Worm (Caenorhabditis elegans) whole organism, mixed stage, embryonic: ENCODE results near the gene myo-2.

Experiments used
- M03D4.4 ChIP-seq: sonication (generic microtip); optimal IDR thresholded peaks from 2 replicates; lab custom pipeline; 2017; ENCODE audit warnings: mild to moderate bottlenecking, missing genetic modification characterization, missing compliant biosample characterization
- bed-3 ChIP-seq: fragments of 200-800 bp; sonication (Bioruptor generic); optimal IDR thresholded peaks from 3 replicates; lab custom pipeline; 2018; ENCODE audit warnings: mild to moderate bottlenecking, missing genetic modification characterization, moderate library complexity, missing compliant biosample characterization
- blmp-1 ChIP-seq: fragments of 150-350 bp; optimal IDR thresholded peaks from 2 replicates; lab custom pipeline; 2014; ENCODE audit warnings: missing biosample characterization, missing genetic modification characterization
- ceh-39 ChIP-seq: fragments of 150-350 bp; optimal IDR thresholded peaks from 2 replicates; lab custom pipeline; 2014; ENCODE audit warnings: missing biosample characterization, missing genetic modification characterization
- ceh-43 ChIP-seq: fragments of 200-800 bp; sonication (Bioruptor generic); optimal IDR thresholded peaks from 2 replicates; lab custom pipeline; 2018; ENCODE audit warnings: mild to moderate bottlenecking, missing genetic modification characterization, moderate library complexity, missing compliant biosample characterization
- ceh-83 ChIP-seq: fragments of 200-800 bp; sonication (Bioruptor generic); optimal IDR thresholded peaks from 2 replicates; lab custom pipeline; 2018; ENCODE audit warnings: mild to moderate bottlenecking, missing genetic modification characterization, missing compliant biosample characterization
- ces-1 ChIP-seq: fragments of 150-350 bp; optimal IDR thresholded peaks from 2 replicates; lab custom pipeline; 2014; ENCODE audit warnings: missing biosample characterization, missing genetic modification reagents, missing genetic modification characterization
- cnd-1 ChIP-seq: fragments of 200-800 bp; sonication (Bioruptor generic); optimal IDR thresholded peaks from 2 replicates; lab custom pipeline; 2018; ENCODE audit warnings: mild to moderate bottlenecking, missing genetic modification characterization, missing compliant biosample characterization
- drap-1 ChIP-seq: fragments of 200-800 bp; sonication (Bioruptor generic); optimal IDR thresholded peaks from 3 replicates; lab custom pipeline; 2018; ENCODE audit warnings: mild to moderate bottlenecking, missing genetic modification characterization, missing compliant biosample characterization
- elt-1 ChIP-seq: sonication (generic microtip); optimal IDR thresholded peaks from 2 replicates; lab custom pipeline; 2017; ENCODE audit warnings: missing genetic modification characterization, mild to moderate bottlenecking, missing compliant biosample characterization, antibody characterized with exemption, moderate library complexity, borderline replicate concordance; ENCODE audit not compliant: insufficient read depth
- elt-3 ChIP-seq: fragments of 150-350 bp; optimal IDR thresholded peaks from 2 replicates; lab custom pipeline; 2014; ENCODE audit warnings: missing biosample characterization, missing genetic modification characterization
- ham-2 ChIP-seq: fragments of 200-800 bp; sonication (Bioruptor generic); optimal IDR thresholded peaks from 2 replicates; lab custom pipeline; 2018; ENCODE audit warnings: mild to moderate bottlenecking, missing genetic modification characterization, missing compliant biosample characterization
- hlh-1 ChIP-seq: fragments of 150-350 bp; optimal IDR thresholded peaks from 2 replicates; lab custom pipeline; 2014; ENCODE audit warnings: missing biosample characterization, missing genetic modification reagents, missing genetic modification characterization
- lin-13 ChIP-seq: fragments of 150-350 bp; optimal IDR thresholded peaks from 2 replicates; lab custom pipeline; 2014; ENCODE audit warnings: missing biosample characterization, missing genetic modification characterization
- lin-32 ChIP-seq: fragments of 200-800 bp; sonication (Bioruptor generic); optimal IDR thresholded peaks from 2 replicates; lab custom pipeline; 2018; ENCODE audit warnings: mild to moderate bottlenecking, missing genetic modification characterization, missing compliant biosample characterization
- lsy-2 ChIP-seq: fragments of 150-350 bp; optimal IDR thresholded peaks from 2 replicates; lab custom pipeline; 2014; ENCODE audit warnings: missing biosample characterization, missing genetic modification characterization
- mab-5 ChIP-seq: fragments of 150-350 bp; optimal IDR thresholded peaks from 2 replicates; lab custom pipeline; 2014; ENCODE audit warnings: missing biosample characterization, missing genetic modification characterization
- mep-1 ChIP-seq: fragments of 150-350 bp; optimal IDR thresholded peaks from 2 replicates; lab custom pipeline; 2017; ENCODE audit warnings: missing biosample characterization, missing genetic modification reagents, missing genetic modification characterization, inconsistent platforms
- mls-2 ChIP-seq: sonication (generic microtip); optimal IDR thresholded peaks from 2 replicates; lab custom pipeline; 2016; ENCODE audit warnings: mild to moderate bottlenecking, missing genetic modification characterization, moderate library complexity, missing compliant biosample characterization
- nhr-12 ChIP-seq: fragments of 150-350 bp; optimal IDR thresholded peaks from 2 replicates; lab custom pipeline; 2014; ENCODE audit warnings: missing biosample characterization, missing genetic modification characterization
- nhr-237 ChIP-seq: fragments of 150-350 bp; optimal IDR thresholded peaks from 2 replicates; lab custom pipeline; 2014; ENCODE audit warnings: missing biosample characterization, missing genetic modification characterization
- nhr-76 ChIP-seq: sonication (generic microtip); optimal IDR thresholded peaks from 2 replicates; lab custom pipeline; 2017; ENCODE audit warnings: missing biosample characterization, missing genetic modification characterization
- pha-4 ChIP-seq: fragments of 150-350 bp; optimal IDR thresholded peaks from 2 replicates; lab custom pipeline; 2018; ENCODE audit warnings: missing biosample characterization, missing genetic modification reagents, missing genetic modification characterization
- sem-2 ChIP-seq: fragments of 200-800 bp; sonication (Bioruptor generic); optimal IDR thresholded peaks from 2 replicates; lab custom pipeline; 2018; ENCODE audit warnings: mild to moderate bottlenecking, missing genetic modification characterization, missing compliant biosample characterization
- snpc-4 ChIP-seq: fragments of 150-350 bp; optimal IDR thresholded peaks from 2 replicates; lab custom pipeline; 2014; ENCODE audit warnings: missing biosample characterization, missing genetic modification characterization
- sptf-1 ChIP-seq: sonication (generic microtip); optimal IDR thresholded peaks from 2 replicates; lab custom pipeline; 2017; ENCODE audit warnings: mild to moderate bottlenecking, missing genetic modification characterization, moderate library complexity, missing compliant biosample characterization
- unc-120 ChIP-seq: sonication (generic microtip); optimal IDR thresholded peaks from 2 replicates; lab custom pipeline; 2017; ENCODE audit warnings: missing genetic modification characterization, missing compliant biosample characterization; ENCODE audit not compliant: poor library complexity, severe bottlenecking
- unc-39 ChIP-seq: fragments of 150-350 bp; optimal IDR thresholded peaks from 2 replicates; lab custom pipeline; 2014; ENCODE audit warnings: missing biosample characterization, missing genetic modification characterization
- unc-62 ChIP-seq: fragments of 150-350 bp; optimal IDR thresholded peaks from 2 replicates; lab custom pipeline; 2014; ENCODE audit warnings: missing biosample characterization, missing genetic modification reagents, missing genetic modification characterization
- zip-8 ChIP-seq: fragments of 150-350 bp; optimal IDR thresholded peaks from 2 replicates; lab custom pipeline; 2014; ENCODE audit warnings: missing biosample characterization, missing genetic modification characterization
- ztf-11 ChIP-seq: fragments of 150-350 bp; optimal IDR thresholded peaks from 2 replicates; lab custom pipeline; 2014; ENCODE audit warnings: missing biosample characterization, missing genetic modification characterization

myo-2 gene

DNA sequence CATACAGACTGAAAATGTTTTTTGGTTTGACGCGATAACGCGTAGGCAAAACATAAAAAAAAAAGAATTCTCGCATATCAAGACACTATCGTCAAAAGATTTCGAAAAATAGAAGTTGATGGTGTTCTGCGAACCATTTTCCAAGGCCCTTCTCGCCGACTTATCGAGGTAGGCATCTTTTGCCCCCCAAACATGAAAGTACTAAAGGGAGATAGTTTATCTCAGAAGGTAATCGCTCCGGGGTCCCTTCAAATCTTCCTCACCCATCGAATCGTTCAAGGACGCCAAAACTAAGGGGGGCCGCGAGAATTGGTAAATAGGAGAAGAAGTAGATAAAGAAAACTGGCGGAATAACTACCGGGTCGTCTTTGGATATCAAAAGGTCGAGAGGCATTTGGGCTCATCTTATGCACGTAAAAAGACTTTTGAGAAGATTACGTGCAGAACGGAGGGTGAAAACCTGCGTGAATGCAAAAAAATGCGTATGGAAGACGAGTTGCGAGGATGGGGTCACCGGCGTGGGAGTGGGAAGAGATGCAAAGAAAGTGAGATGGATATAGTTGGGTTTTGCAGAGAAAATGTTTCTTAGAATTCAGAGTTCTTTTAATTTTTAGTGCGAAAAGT lies 43.6 kb downstream of the myo-2 start:
- no peak for TF ChIP-seq elt-3
- TF ChIP-seq cnd-1 (tag; lab: Kevin White, UChicago), result no peak
- peak; percentile 95 for TF ChIP-seq elt-1 (tag; lab: Kevin White, UChicago)
- no peak for TF ChIP-seq unc-39 (tag; lab: Kevin White, UChicago)
- no peak for TF ChIP-seq drap-1 (GFP tag; lab: Kevin White, UChicago)

DNA sequence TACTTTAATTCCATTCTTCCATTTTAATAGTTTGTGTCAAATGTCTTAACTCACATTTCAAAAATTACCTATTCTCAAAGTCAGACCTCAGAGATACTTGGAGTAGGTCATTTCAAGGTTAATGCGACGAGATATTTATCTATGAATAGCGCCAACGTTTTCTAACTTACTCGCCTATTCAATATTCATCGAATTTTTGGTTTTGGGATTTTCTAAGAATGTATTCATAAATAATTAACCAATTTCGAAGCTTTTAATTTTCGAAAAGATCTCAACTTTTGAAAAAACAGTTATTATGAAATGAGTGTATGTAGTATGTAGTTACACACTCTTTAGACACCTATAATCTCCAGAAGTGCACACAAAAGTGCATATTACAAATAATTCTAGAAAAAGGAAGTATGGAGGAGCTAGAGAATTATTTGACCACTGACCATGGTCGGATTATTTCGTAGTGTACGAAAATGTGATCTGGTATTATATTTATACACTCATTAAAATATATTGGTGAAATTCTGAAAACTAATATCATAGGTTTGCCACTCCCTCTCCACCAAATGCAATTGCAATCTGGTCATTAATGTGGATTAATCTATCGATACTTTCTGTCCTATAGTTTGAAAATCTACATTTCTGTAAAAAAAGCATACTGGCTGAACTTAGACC lies 44.7 kb downstream of the myo-2 start:
- TF ChIP-seq ces-1 (GFP tag; lab: Kevin White, UChicago) (no peak), blmp-1 (tag; lab: Kevin White, UChicago) (no peak), lsy-2 (tag; lab: Kevin White, UChicago) (no peak), nhr-76 (tag; lab: Kevin White, UChicago) (no peak), ham-2 (GFP tag; lab: Kevin White, UChicago) (no peak), unc-120 (tag; lab: Kevin White, UChicago) (no peak), M03D4.4 (tag; lab: Kevin White, UChicago) (no peak), ceh-43 (no peak), mep-1 (tag; lab: Kevin White, UChicago) (no peak), ceh-83 (GFP tag; lab: Kevin White, UChicago) (no peak), zip-8 (tag; lab: Kevin White, UChicago) (no peak), lin-32 (GFP tag; lab: Kevin White, UChicago) (no peak), mls-2 (tag; lab: Kevin White, UChicago) (no peak), elt-1 (tag; lab: Kevin White, UChicago) (no peak), hlh-1 (tag; lab: Kevin White, UChicago) (no peak), nhr-12 (tag; lab: Kevin White, UChicago) (no peak), sptf-1 (tag; lab: Kevin White, UChicago) (no peak), unc-62 (GFP tag; lab: Kevin White, UChicago) (no peak)
- TF ChIP-seq, all 35 proteins: peak for 0

DNA sequence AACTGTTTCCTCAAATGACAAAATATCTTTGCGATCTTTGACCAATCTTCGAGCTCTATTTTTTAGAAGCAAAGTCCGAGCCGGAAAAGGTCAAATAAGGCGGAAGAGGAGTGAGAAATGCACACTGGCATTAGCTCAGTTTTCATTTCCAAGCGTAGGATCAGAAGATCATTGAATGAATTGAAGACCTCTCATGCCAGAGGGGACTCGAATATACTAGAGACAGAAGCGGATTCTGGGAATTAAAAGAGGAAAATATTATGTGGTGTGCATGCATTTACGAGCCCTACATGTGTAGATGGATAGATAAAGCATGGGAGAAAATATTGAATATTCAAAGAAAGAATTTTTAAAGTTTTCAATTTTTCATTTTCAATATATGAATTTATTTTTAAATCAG lies 45.6 kb downstream of the myo-2 start:
- no peak for TF ChIP-seq M03D4.4 (tag; lab: Kevin White, UChicago)
- no peak for TF ChIP-seq pha-4
- no peak for TF ChIP-seq elt-1 (tag; lab: Kevin White, UChicago)
- no peak for TF ChIP-seq lin-13 (tag; lab: Kevin White, UChicago)
- TF ChIP-seq lin-32 (GFP tag; lab: Kevin White, UChicago), result no peak
- TF ChIP-seq bed-3 (GFP tag; lab: Kevin White, UChicago), result no peak
- TF ChIP-seq ceh-43, result no peak
- TF ChIP-seq nhr-237 (tag; lab: Kevin White, UChicago), result no peak
- TF ChIP-seq ces-1 (GFP tag; lab: Kevin White, UChicago), result no peak
- TF ChIP-seq zip-8 (tag; lab: Kevin White, UChicago), result no peak
- no peak for TF ChIP-seq sem-2
- no peak for TF ChIP-seq ceh-83 (GFP tag; lab: Kevin White, UChicago)
- no peak for TF ChIP-seq lsy-2 (tag; lab: Kevin White, UChicago)
- no peak for TF ChIP-seq nhr-76 (tag; lab: Kevin White, UChicago)
- TF ChIP-seq snpc-4 (tag; lab: Kevin White, UChicago), result no peak
- TF ChIP-seq ztf-11 (tag; lab: Kevin White, UChicago), result no peak

DNA sequence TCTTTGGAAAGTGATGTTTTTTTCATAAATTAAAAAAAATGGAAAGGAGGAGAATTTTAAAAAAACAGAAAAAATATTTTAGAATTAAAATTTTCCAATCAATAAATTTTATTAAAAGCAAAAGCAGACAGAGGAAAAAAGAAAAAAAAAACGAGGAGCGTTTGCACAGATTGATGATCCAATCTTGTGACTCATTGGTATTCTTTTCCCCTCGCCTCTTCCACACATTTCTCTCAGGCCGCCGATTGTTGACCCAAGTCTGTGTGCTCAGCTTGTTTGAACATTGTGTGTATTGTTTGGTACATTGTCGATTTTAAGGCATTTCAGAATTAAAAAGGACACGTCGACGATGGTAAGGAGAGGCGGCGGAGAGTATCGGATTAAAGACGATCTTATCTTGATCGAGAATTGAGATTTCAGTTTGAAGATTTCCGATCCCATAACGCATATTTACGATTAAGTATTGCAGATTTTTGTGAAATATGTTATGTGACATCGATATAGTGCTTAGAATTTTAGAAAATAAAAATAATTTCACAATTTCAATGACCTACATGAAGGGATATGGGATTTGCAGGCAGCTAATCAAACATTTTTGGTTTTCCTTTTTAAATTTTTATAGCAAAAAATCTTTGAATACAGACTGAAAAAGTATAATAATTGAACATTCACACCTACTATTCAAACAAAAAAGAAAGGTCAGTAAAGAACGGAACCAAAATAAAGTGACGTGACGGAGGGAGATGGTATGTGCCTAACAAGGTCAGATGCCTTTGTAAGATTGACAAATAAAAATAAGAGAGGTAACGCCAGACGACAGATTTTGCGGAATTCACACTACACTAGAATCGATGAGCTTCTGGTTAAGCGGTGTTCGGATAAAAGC lies 48.0 kb downstream of the myo-2 start:
- TF ChIP-seq pha-4 (peak; percentile 28), nhr-237 (tag; lab: Kevin White, UChicago) (no peak), mab-5 (tag; lab: Kevin White, UChicago) (no peak), elt-1 (tag; lab: Kevin White, UChicago) (peak; percentile 95), ceh-39 (tag; lab: Kevin White, UChicago) (no peak), sem-2 (no peak), nhr-76 (tag; lab: Kevin White, UChicago) (no peak), snpc-4 (tag; lab: Kevin White, UChicago) (no peak), zip-8 (tag; lab: Kevin White, UChicago) (no peak), unc-120 (tag; lab: Kevin White, UChicago) (no peak)
- TF ChIP-seq, all 35 proteins: peak for 2
